Fruit fly (Drosophila melanogaster) whole organism, embryonic: Measurements from ENCODE around the gene CG18258.
A peak's percentile ranks its signal among the peaks of the same experiment; 100 is the strongest.

ENCODE experiments used
- ATbp ChIP-seq: fragments of 200-800 bp; sonication (Bioruptor generic); optimal IDR thresholded peaks from 2 replicates; lab custom pipeline; 2017; ENCODE audit warnings: missing biosample characterization, mild to moderate bottlenecking, missing genetic modification characterization, missing genetic modification reagents
- CG12071 ChIP-seq: fragments of 200-800 bp; sonication (Bioruptor generic); optimal IDR thresholded peaks from 3 replicates; lab custom pipeline; 2018; ENCODE audit warnings: missing biosample characterization, mild to moderate bottlenecking, missing genetic modification characterization
- CG12219 ChIP-seq: fragments of 200-800 bp; sonication (Bioruptor generic); optimal IDR thresholded peaks from 3 replicates; lab custom pipeline; 2018; ENCODE audit warnings: missing biosample characterization, mild to moderate bottlenecking, missing genetic modification characterization
- CG12659 ChIP-seq: fragments of 200-800 bp; sonication (Bioruptor generic); optimal IDR thresholded peaks from 3 replicates; lab custom pipeline; 2017; ENCODE audit warnings: mild to moderate bottlenecking, missing biosample characterization, missing genetic modification reagents, missing genetic modification characterization
- CG12744 ChIP-seq: fragments of 200-800 bp; sonication (Bioruptor generic); optimal IDR thresholded peaks from 2 replicates; lab custom pipeline; 2016; ENCODE audit warnings: missing biosample characterization, missing genetic modification characterization
- CG13287 ChIP-seq: fragments of 200-800 bp; sonication (Bioruptor generic); IDR thresholded peaks from 2 replicates; pipeline ENCODE4 v1.3.6; 2022; ENCODE audit warnings: missing biosample characterization, missing genetic modification characterization; ENCODE audit not compliant: partially characterized antibody
- CG13624 ChIP-seq: fragments of 200-800 bp; sonication (Bioruptor generic); optimal IDR thresholded peaks from 2 replicates; lab custom pipeline; 2016; ENCODE audit warnings: missing biosample characterization, missing genetic modification characterization
- CG14710 ChIP-seq: fragments of 200-800 bp; sonication (Bioruptor generic); optimal IDR thresholded peaks from 3 replicates; lab custom pipeline; 2019; ENCODE audit warnings: missing biosample characterization, mild to moderate bottlenecking, missing genetic modification characterization, moderate library complexity
- CG14860 ChIP-seq: fragments of 200-800 bp; sonication (Bioruptor generic); IDR thresholded peaks from 3 replicates; pipeline ENCODE4 v1.3.6; 2022; ENCODE audit warnings: missing biosample characterization, missing genetic modification characterization; ENCODE audit not compliant: partially characterized antibody
- CG15514 ChIP-seq: fragments of 200-800 bp; sonication (Bioruptor generic); optimal IDR thresholded peaks from 3 replicates; lab custom pipeline; 2017; ENCODE audit warnings: missing biosample characterization, missing genetic modification characterization, mild to moderate bottlenecking, moderate library complexity, missing genetic modification reagents
- CG16863 ChIP-seq: fragments of 200-800 bp; sonication (Bioruptor generic); optimal IDR thresholded peaks from 3 replicates; lab custom pipeline; 2016; ENCODE audit warnings: missing biosample characterization, missing genetic modification characterization
- CG18262 ChIP-seq: fragments of 200-800 bp; optimal IDR thresholded peaks from 3 replicates; lab custom pipeline; 2019; ENCODE audit warnings: missing biosample characterization, mild to moderate bottlenecking, missing genetic modification characterization, moderate library complexity
- CG2712 ChIP-seq: fragments of 200-800 bp; optimal IDR thresholded peaks from 3 replicates; lab custom pipeline; 2019; ENCODE audit warnings: missing biosample characterization, mild to moderate bottlenecking, missing genetic modification characterization, moderate library complexity
- CG32772 ChIP-seq: fragments of 200-800 bp; sonication (Bioruptor generic); IDR thresholded peaks from 2 replicates; pipeline ENCODE4 v1.3.6; 2022; ENCODE audit warnings: missing biosample characterization, missing genetic modification characterization
- CG3995 ChIP-seq: fragments of 200-800 bp; sonication (Bioruptor generic); optimal IDR thresholded peaks from 3 replicates; lab custom pipeline; 2016; ENCODE audit warnings: missing biosample characterization, missing genetic modification characterization
- CG4730 ChIP-seq: fragments of 200-800 bp; sonication (Bioruptor generic); IDR thresholded peaks from 2 replicates; pipeline ENCODE4 v1.3.6; 2022; ENCODE audit warnings: missing biosample characterization, missing genetic modification characterization
- CG4820 ChIP-seq: fragments of 200-800 bp; sonication (Bioruptor generic); optimal IDR thresholded peaks from 3 replicates; lab custom pipeline; 2016; ENCODE audit warnings: missing biosample characterization, missing genetic modification characterization
- CG9932 ChIP-seq: fragments of 200-800 bp; sonication (Bioruptor generic); IDR thresholded peaks from 2 replicates; pipeline ENCODE4 v1.3.6; 2022; ENCODE audit warnings: missing biosample characterization, missing genetic modification characterization
- Dll ChIP-seq: fragments of 200-800 bp; sonication (Bioruptor generic); IDR thresholded peaks from 4 replicates; pipeline ENCODE4 v1.3.6; 2022; ENCODE audit warnings: missing biosample characterization, missing genetic modification characterization; ENCODE audit not compliant: partially characterized antibody
- Dp ChIP-seq: fragments of 200-800 bp; sonication (Bioruptor generic); optimal IDR thresholded peaks from 2 replicates; lab custom pipeline; 2018; ENCODE audit warnings: missing biosample characterization, mild to moderate bottlenecking, missing genetic modification characterization, moderate library complexity
- E2f2 ChIP-seq: fragments of 200-800 bp; sonication (Bioruptor generic); IDR thresholded peaks from 2 replicates; pipeline ENCODE4 v1.3.6; 2022; ENCODE audit warnings: missing biosample characterization, missing genetic modification characterization
- HHEX ChIP-seq: fragments of 200-800 bp; sonication (Bioruptor generic); optimal IDR thresholded peaks from 3 replicates; lab custom pipeline; 2017; ENCODE audit warnings: missing biosample characterization, mild to moderate bottlenecking, missing genetic modification characterization, missing genetic modification reagents
- HLH4C ChIP-seq: fragments of 200-800 bp; sonication (Bioruptor generic); IDR thresholded peaks from 3 replicates; pipeline ENCODE4 v1.3.6; 2022; ENCODE audit warnings: missing biosample characterization, missing genetic modification characterization; ENCODE audit not compliant: partially characterized antibody
- HLHmδ ChIP-seq: fragments of 200-800 bp; sonication (Bioruptor generic); optimal IDR thresholded peaks from 2 replicates; lab custom pipeline; 2018; ENCODE audit warnings: missing biosample characterization, mild to moderate bottlenecking, missing genetic modification characterization, moderate library complexity
- Hr39 ChIP-seq: fragments of >200 bp; optimal IDR thresholded peaks from 2 replicates; lab custom pipeline; 2017
- MTF-1 ChIP-seq: fragments of 200-800 bp; sonication (Bioruptor generic); optimal IDR thresholded peaks from 2 replicates; lab custom pipeline; 2018; ENCODE audit warnings: missing biosample characterization, mild to moderate bottlenecking, missing genetic modification characterization, borderline replicate concordance
- Meics ChIP-seq: fragments of 200-800 bp; sonication (Bioruptor generic); optimal IDR thresholded peaks from 2 replicates; lab custom pipeline; 2017; ENCODE audit warnings: missing biosample characterization, mild to moderate bottlenecking, missing genetic modification characterization
- Neu2 ChIP-seq: fragments of 200-800 bp; sonication (Bioruptor generic); optimal IDR thresholded peaks from 3 replicates; lab custom pipeline; 2016; ENCODE audit warnings: missing biosample characterization, missing genetic modification characterization, borderline replicate concordance
- Rfx ChIP-seq: fragments of 200-800 bp; sonication (Bioruptor generic); IDR thresholded peaks from 2 replicates; pipeline ENCODE4 v1.3.6; 2022; ENCODE audit warnings: missing biosample characterization, missing genetic modification characterization
- Scr ChIP-seq: fragments of 200-800 bp; sonication (Bioruptor generic); IDR thresholded peaks from 2 replicates; pipeline ENCODE4 v1.3.6; 2022; ENCODE audit warnings: missing biosample characterization, missing genetic modification characterization; ENCODE audit not compliant: partially characterized antibody
- Sry-δ ChIP-seq: fragments of 200-800 bp; sonication (Bioruptor generic); optimal IDR thresholded peaks from 2 replicates; lab custom pipeline; 2016; ENCODE audit warnings: missing biosample characterization, missing genetic modification characterization
- amos ChIP-seq: fragments of 200-800 bp; sonication (Bioruptor generic); IDR thresholded peaks from 2 replicates; pipeline ENCODE4 v1.3.6; 2022; ENCODE audit warnings: missing biosample characterization, missing genetic modification characterization; ENCODE audit not compliant: partially characterized antibody
- aop ChIP-seq: fragments of 200-800 bp; sonication (Bioruptor generic); IDR thresholded peaks from 2 replicates; pipeline ENCODE4 v1.3.6; 2022; ENCODE audit warnings: missing biosample characterization, missing genetic modification characterization
- ato ChIP-seq: fragments of 200-800 bp; sonication (Bioruptor generic); IDR thresholded peaks from 2 replicates; pipeline ENCODE4 v1.3.6; 2022; ENCODE audit warnings: missing biosample characterization, missing genetic modification characterization; ENCODE audit not compliant: partially characterized antibody
- bsh ChIP-seq, 2 experiments: fragments of 200-800 bp; sonication (Bioruptor generic); optimal IDR thresholded peaks; 2 replicates each; lab custom pipeline; 2017 to 2018; ENCODE audit warnings: mild to moderate bottlenecking in 2 of 2, missing biosample characterization in 2 of 2, missing genetic modification characterization in 2 of 2, moderate library complexity in 1 of 2
- corto ChIP-seq: fragments of 200-800 bp; sonication (Bioruptor generic); optimal IDR thresholded peaks from 2 replicates; lab custom pipeline; 2016; ENCODE audit warnings: missing biosample characterization, mild to moderate bottlenecking, missing genetic modification characterization, moderate library complexity
- croc ChIP-seq: fragments of 200-800 bp; sonication (Bioruptor generic); conservative IDR thresholded peaks from 3 replicates; pipeline ENCODE4 v1.3.6; 2022; ENCODE audit warnings: missing biosample characterization, missing genetic modification characterization
- disco-r ChIP-seq: fragments of 200-800 bp; sonication (Bioruptor generic); optimal IDR thresholded peaks from 2 replicates; lab custom pipeline; 2016; ENCODE audit warnings: missing biosample characterization, missing genetic modification characterization
- emc ChIP-seq: fragments of 200-800 bp; sonication (Bioruptor generic); optimal IDR thresholded peaks from 2 replicates; lab custom pipeline; 2016; ENCODE audit warnings: missing biosample characterization, missing genetic modification characterization
- her ChIP-seq: fragments of 200-800 bp; sonication (Bioruptor generic); optimal IDR thresholded peaks from 2 replicates; lab custom pipeline; 2016; ENCODE audit warnings: missing biosample characterization, missing genetic modification characterization
- insv ChIP-seq, 2 experiments: fragments of 200-800 bp; sonication (Bioruptor generic); optimal IDR thresholded peaks; 3 replicates each; lab custom pipeline; 2016 to 2018; ENCODE audit warnings: missing biosample characterization in 2 of 2, missing genetic modification characterization in 2 of 2
- knrl ChIP-seq: fragments of 200-800 bp; sonication (Bioruptor generic); IDR thresholded peaks from 3 replicates; pipeline ENCODE4 v1.3.6; 2022; ENCODE audit warnings: missing biosample characterization, missing genetic modification characterization; ENCODE audit not compliant: partially characterized antibody
- nerfin-2 ChIP-seq: fragments of 200-800 bp; sonication (Bioruptor generic); IDR thresholded peaks from 2 replicates; pipeline ENCODE4 v1.3.6; 2022; ENCODE audit warnings: missing biosample characterization, missing genetic modification characterization; ENCODE audit not compliant: partially characterized antibody
- pita ChIP-seq: fragments of 200-800 bp; sonication (Bioruptor generic); optimal IDR thresholded peaks from 2 replicates; lab custom pipeline; 2017; ENCODE audit warnings: missing biosample characterization, mild to moderate bottlenecking, missing genetic modification characterization
- repo ChIP-seq: fragments of 200-800 bp; sonication (Bioruptor generic); optimal IDR thresholded peaks from 2 replicates; lab custom pipeline; 2016; ENCODE audit warnings: missing biosample characterization, missing genetic modification characterization
- tna ChIP-seq: fragments of 200-800 bp; sonication (Bioruptor generic); IDR thresholded peaks from 2 replicates; pipeline ENCODE4 v1.3.6; 2022; ENCODE audit warnings: missing biosample characterization, missing genetic modification characterization; ENCODE audit not compliant: partially characterized antibody
- unpg ChIP-seq: fragments of 200-800 bp; sonication (Bioruptor generic); optimal IDR thresholded peaks from 3 replicates; lab custom pipeline; 2018; ENCODE audit warnings: missing biosample characterization, mild to moderate bottlenecking, missing genetic modification characterization, moderate library complexity
- wek ChIP-seq: fragments of 200-800 bp; sonication (Bioruptor generic); optimal IDR thresholded peaks from 3 replicates; lab custom pipeline; 2018; ENCODE audit warnings: missing biosample characterization, mild to moderate bottlenecking, missing genetic modification characterization, moderate library complexity
- zen2 ChIP-seq: fragments of 200-800 bp; sonication (Bioruptor generic); IDR thresholded peaks from 3 replicates; pipeline ENCODE4 v1.3.6; 2022; ENCODE audit warnings: missing biosample characterization, missing genetic modification characterization; ENCODE audit not compliant: partially characterized antibody

The CG18258 gene

dm6 chrX:17244854-17245253, 32.7 kb downstream of the CG18258 start, which contains the start of gene CG8915 (continued):
- TF ChIP-seq CG14860 (GFP tag; lab: Robert Waterston, UW), result peak; percentile 45
- no peak for TF ChIP-seq CG4730 (GFP tag; lab: Robert Waterston, UW)
- TF ChIP-seq Neu2 (GFP tag; lab: Kevin White, UChicago), result no peak
- peak; percentile 47; the same call in 1 of the 2 replicates for TF ChIP-seq amos (GFP tag; lab: Robert Waterston, UW)
- TF ChIP-seq CG13287 (GFP tag; lab: Robert Waterston, UW), result peak; percentile 75
- peak; percentile 24 for TF ChIP-seq CG15514 (GFP tag; lab: Kevin White, UChicago)
- TF ChIP-seq MTF-1 (GFP tag; lab: Kevin White, UChicago), result no peak
- TF ChIP-seq CG12659 (GFP tag; lab: Kevin White, UChicago), result peak; percentile 32
- TF ChIP-seq CG12071 (GFP tag; lab: Kevin White, UChicago), result no peak
- TF ChIP-seq Dp (GFP tag; lab: Kevin White, UChicago), result peak; percentile 44
- no peak for TF ChIP-seq ATbp
- peak; percentile 30 for TF ChIP-seq CG14710 (tag; lab: Kevin White, UChicago)
- TF ChIP-seq zen2 (GFP tag; lab: Robert Waterston, UW), result peak; percentile 63
- no peak for TF ChIP-seq CG12219
- peak; percentile 9 for TF ChIP-seq CG2712 (tag; lab: Kevin White, UChicago)
- peak; percentile 9 for TF ChIP-seq CG13624 (GFP tag; lab: Kevin White, UChicago)
- TF ChIP-seq pita, result no peak
- TF ChIP-seq Dll (GFP tag; lab: Robert Waterston, UW), result peak; percentile 62; the same call in 3 of the 4 replicates
- TF ChIP-seq Hr39 (lab: Kevin White, UChicago), result no peak
- no peak for TF ChIP-seq emc (GFP tag; lab: Kevin White, UChicago)
- peak; percentile 33; the same call in 1 of the 3 replicates for TF ChIP-seq knrl
- TF ChIP-seq CG16863 (GFP tag; lab: Kevin White, UChicago), result no peak
- TF ChIP-seq HLH4C (GFP tag; lab: Robert Waterston, UW), result peak; percentile 74
- TF ChIP-seq croc (GFP tag; lab: Robert Waterston, UW), result no peak
- peak; percentile 54 for TF ChIP-seq tna (GFP tag; lab: Robert Waterston, UW)
- no peak for TF ChIP-seq wek (GFP tag; lab: Kevin White, UChicago)
- TF ChIP-seq CG4820, result no peak
- peak; percentile 61; the same call in 1 of the 2 replicates for TF ChIP-seq ato (GFP tag; lab: Robert Waterston, UW)
- TF ChIP-seq Sry-δ (GFP tag; lab: Kevin White, UChicago), result peak; percentile 35
- TF ChIP-seq CG3995 (GFP tag; lab: Kevin White, UChicago), result no peak
- TF ChIP-seq E2f2 (GFP tag; lab: Robert Waterston, UW), result peak; percentile 34; the same call in 1 of the 2 replicates
- no peak for TF ChIP-seq repo
- TF ChIP-seq bsh (GFP tag; optimal IDR thresholded peaks at IDR 0.05; lab: Kevin White, UChicago), result no peak
- no peak for TF ChIP-seq CG18262 (tag; lab: Kevin White, UChicago)
- peak; percentile 65 for TF ChIP-seq nerfin-2 (GFP tag; lab: Robert Waterston, UW)
- TF ChIP-seq HLHmδ (GFP tag; lab: Kevin White, UChicago), result no peak
- TF ChIP-seq HHEX, result no peak
- TF ChIP-seq CG32772 (GFP tag; lab: Robert Waterston, UW), result no peak
- TF ChIP-seq unpg (GFP tag; lab: Kevin White, UChicago), result no peak
- peak; percentile 49 for TF ChIP-seq Scr (GFP tag; lab: Robert Waterston, UW)
- TF ChIP-seq Rfx (GFP tag; lab: Robert Waterston, UW), result no peak
- no peak for TF ChIP-seq aop (GFP tag; lab: Robert Waterston, UW)
- TF ChIP-seq disco-r, result no peak
- TF ChIP-seq CG9932 (GFP tag; lab: Robert Waterston, UW), result no peak
- TF ChIP-seq her (GFP tag; lab: Kevin White, UChicago), result no peak
- no peak for TF ChIP-seq corto (GFP tag; lab: Kevin White, UChicago)
- no peak for TF ChIP-seq insv (GFP tag; optimal IDR thresholded peaks at IDR 0.05; lab: Kevin White, UChicago)
- TF ChIP-seq Meics (GFP tag; lab: Kevin White, UChicago), result no peak
- no peak for TF ChIP-seq CG12744 (GFP tag; lab: Kevin White, UChicago)
